Fruit fly (Drosophila melanogaster): ENCODE measurements around the gene primo-1.

The primo-1 gene

DNA sequence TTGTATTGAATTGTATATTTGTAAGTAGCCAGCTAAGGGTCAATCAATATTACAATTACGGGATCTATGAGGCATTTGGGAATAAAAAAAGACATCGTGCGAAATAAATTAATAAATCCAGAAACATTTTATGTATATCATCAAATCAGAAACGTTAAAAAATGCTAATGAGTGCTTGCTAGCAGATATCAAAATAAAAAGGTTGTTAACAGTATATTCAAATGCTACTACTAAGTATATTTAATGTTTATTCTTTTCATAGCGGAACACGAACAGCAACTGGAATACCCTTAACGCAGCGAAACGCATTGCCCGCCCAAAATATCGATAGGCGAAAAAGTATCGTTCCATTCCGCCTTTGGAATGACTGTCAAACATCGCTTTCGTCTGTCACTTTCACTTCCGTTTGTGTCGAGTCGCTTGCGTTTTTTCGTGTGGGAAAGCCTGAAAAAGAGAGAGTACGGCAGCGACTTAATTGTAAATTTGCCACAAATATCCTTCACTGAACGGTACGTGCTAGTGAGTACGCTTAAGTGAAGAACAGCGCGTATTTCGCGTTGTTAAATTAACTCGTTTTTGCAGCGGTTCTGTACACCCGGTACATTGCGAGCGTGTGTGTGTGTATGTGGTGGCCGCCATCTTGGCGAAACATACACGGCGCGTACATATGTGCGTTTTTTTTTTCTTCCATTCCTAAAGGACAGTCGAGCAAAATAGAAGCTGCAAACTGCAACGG is 50.5 kb downstream of the primo-1 start, which contains the start of gene B52 (continued):
- TF ChIP-seq sr (GFP tag; IDR thresholded peaks at IDR 0.05) (peak; percentile 34; the same call in 1 of the 3 replicates), nom (GFP tag; optimal IDR thresholded peaks at IDR 0.05) (peak; percentile 86), Hsf (GFP tag; optimal IDR thresholded peaks at IDR 0.05) (peak; percentile 65), caup (GFP tag; optimal IDR thresholded peaks at IDR 0.05; ENCODE audit: severe bottlenecking) (peak; percentile 88), CG7963 (GFP tag; IDR thresholded peaks at IDR 0.05; ENCODE audit: partially characterized antibody) (0 out of 3 replicates have a peak, but pooled peaks have one; percentile 28), CG16779 (GFP tag; IDR thresholded peaks at IDR 0.05) (peak; percentile 61), Six4 (GFP tag; optimal IDR thresholded peaks at IDR 0.05) (no peak), Sin3A (optimal IDR thresholded peaks at IDR 0.05) (peak; percentile 47), dmrt11E (tag; optimal IDR thresholded peaks at IDR 0.05) (peak; percentile 51), D19B (GFP tag; optimal IDR thresholded peaks at IDR 0.05) (peak; percentile 65), CG6791 (GFP tag; IDR thresholded peaks at IDR 0.05; ENCODE audit: partially characterized antibody) (peak; percentile 76; the same call in 2 of the 3 replicates), CG10959 (GFP tag; IDR thresholded peaks at IDR 0.05) (peak; percentile 29; the same call in 1 of the 2 replicates), disco-r (GFP tag; optimal IDR thresholded peaks at IDR 0.05) (peak; percentile 62), Trl (optimal IDR thresholded peaks at IDR 0.05) (no peak), Trl (GFP tag; optimal IDR thresholded peaks at IDR 0.05) (peak; percentile 51), stc (GFP tag; IDR thresholded peaks at IDR 0.05) (peak; percentile 61; the same call in 1 of the 2 replicates), CG30431 (GFP tag; optimal IDR thresholded peaks at IDR 0.05) (no peak), CG30403 (GFP tag; optimal IDR thresholded peaks at IDR 0.05) (no peak), TFAM (GFP tag; optimal IDR thresholded peaks at IDR 0.05) (no peak), Eip74EF (GFP tag; optimal IDR thresholded peaks at IDR 0.05) (no peak), run (tag; optimal IDR thresholded peaks at IDR 0.05) (no peak), eyg (GFP tag; optimal IDR thresholded peaks at IDR 0.05) (peak; percentile 59), jing (GFP tag; optimal IDR thresholded peaks at IDR 0.05) (peak; percentile 17), gro (GFP tag; optimal IDR thresholded peaks at IDR 0.05) (peak; percentile 39), ash1 (GFP tag; optimal IDR thresholded peaks at IDR 0.05) (peak; percentile 25), bsh (GFP tag; optimal IDR thresholded peaks at IDR 0.05) (peak; percentile 22 to 58), CG13287 (GFP tag; IDR thresholded peaks at IDR 0.05; ENCODE audit: partially characterized antibody) (0 out of 2 replicates have a peak, but pooled peaks have one; percentile 35), Hr3 (GFP tag; optimal IDR thresholded peaks at IDR 0.05) (peak; percentile 27), CG8089 (GFP tag; optimal IDR thresholded peaks at IDR 0.05) (peak; percentile 27), C15 (GFP tag; IDR thresholded peaks at IDR 0.05) (0 out of 3 replicates have a peak, but pooled peaks have one; percentile 49), Meics (GFP tag; optimal IDR thresholded peaks at IDR 0.05) (peak; percentile 79), CG8290 (GFP tag; optimal IDR thresholded peaks at IDR 0.05) (no peak), CG8290 (tag; optimal IDR thresholded peaks at IDR 0.05) (peak in 1 of 2 experiments; percentile 51), Fer1 (GFP tag; optimal IDR thresholded peaks at IDR 0.05) (peak; percentile 85), fd64A (GFP tag; optimal IDR thresholded peaks at IDR 0.05) (peak; percentile 76), prd (optimal IDR thresholded peaks at IDR 0.05) (no peak), prd (GFP tag; IDR thresholded peaks at IDR 0.05) (peak; percentile 66), unpg (GFP tag; optimal IDR thresholded peaks at IDR 0.05) (peak; percentile 63), gcm2 (GFP tag; optimal IDR thresholded peaks at IDR 0.05) (peak; percentile 31), CG31388 (GFP tag; optimal IDR thresholded peaks at IDR 0.05) (no peak), CG33213 (GFP tag; optimal IDR thresholded peaks at IDR 0.05) (peak; percentile 72), trh (GFP tag; optimal IDR thresholded peaks at IDR 0.05) (no peak), pzg (GFP tag; optimal IDR thresholded peaks at IDR 0.05) (peak; percentile 57), wdn (GFP tag; IDR thresholded peaks at IDR 0.05) (peak; percentile 56; the same call in 1 of the 2 replicates), CG12299 (tag; optimal IDR thresholded peaks at IDR 0.05) (peak; percentile 52), CG32772 (GFP tag; IDR thresholded peaks at IDR 0.05) (peak; percentile 32; the same call in 1 of the 2 replicates), Bteb2 (GFP tag; optimal IDR thresholded peaks at IDR 0.05) (peak; percentile 42), CG13296 (GFP tag; optimal IDR thresholded peaks at IDR 0.05) (peak; percentile 82), Hr39 (optimal IDR thresholded peaks at IDR 0.05) (no peak), NC2α (GFP tag; optimal IDR thresholded peaks at IDR 0.05) (peak; percentile 1)
